Fruit fly (Drosophila melanogaster): ENCODE measurements around the gene GCC185.

The GCC185 gene

DNA sequence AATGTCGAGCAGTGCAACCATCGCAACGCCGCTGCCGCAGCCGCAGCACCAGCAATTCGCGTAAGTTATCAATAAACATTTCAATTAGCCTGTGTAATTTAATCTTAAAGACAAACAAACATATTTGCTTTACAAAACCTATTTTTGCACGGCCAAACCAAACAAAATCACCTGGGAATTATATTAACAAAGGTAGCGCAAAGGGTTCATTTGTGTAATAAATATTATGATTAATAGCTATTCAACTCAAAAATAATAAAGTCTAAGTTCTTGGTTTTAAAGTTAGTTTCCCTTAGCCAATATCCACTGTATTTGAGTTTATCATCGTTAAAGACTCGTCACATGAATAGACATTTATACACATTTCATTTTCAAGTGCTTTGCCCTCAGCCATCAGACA is 41.4 kb upstream of the GCC185 start (continued):
- TF ChIP-seq CrebB (tag; optimal IDR thresholded peaks at IDR 0.05) (no peak), CG8478 (optimal IDR thresholded peaks at IDR 0.05) (no peak), CG12236 (GFP tag; optimal IDR thresholded peaks at IDR 0.05) (no peak), aop (GFP tag; IDR thresholded peaks at IDR 0.05) (no peak), CG30403 (GFP tag; optimal IDR thresholded peaks at IDR 0.05) (peak; percentile 24), Sry-δ (GFP tag; optimal IDR thresholded peaks at IDR 0.05) (no peak), gfzf (GFP tag; optimal IDR thresholded peaks at IDR 0.05) (no peak), CG7963 (GFP tag; IDR thresholded peaks at IDR 0.05; ENCODE audit: partially characterized antibody) (no peak), run (tag; optimal IDR thresholded peaks at IDR 0.05) (no peak), CG7839 (tag; optimal IDR thresholded peaks at IDR 0.05) (peak; percentile 32), usp (GFP tag; optimal IDR thresholded peaks at IDR 0.05) (no peak), Bdp1 (GFP tag; optimal IDR thresholded peaks at IDR 0.05) (no peak), CG32772 (GFP tag; IDR thresholded peaks at IDR 0.05) (no peak), crp (GFP tag; optimal IDR thresholded peaks at IDR 0.05) (no peak), CG11456 (GFP tag; IDR thresholded peaks at IDR 0.05) (no peak), Fer2 (tag; optimal IDR thresholded peaks at IDR 0.05) (no peak), CG6813 (GFP tag; optimal IDR thresholded peaks at IDR 0.05) (no peak), CG11696 (GFP tag; IDR thresholded peaks at IDR 0.05) (no peak), Hr51 (GFP tag; optimal IDR thresholded peaks at IDR 0.05) (peak in 1 of 2 experiments; percentile 18), sob (GFP tag; IDR thresholded peaks at IDR 0.05) (no peak), CG5953 (GFP tag; IDR thresholded peaks at IDR 0.05) (no peak), CG7271 (tag; optimal IDR thresholded peaks at IDR 0.05) (no peak), kay (GFP tag; optimal IDR thresholded peaks at IDR 0.05) (no peak), sima (GFP tag; optimal IDR thresholded peaks at IDR 0.05) (no peak), wdn (GFP tag; IDR thresholded peaks at IDR 0.05) (no peak), bab2 (GFP tag; optimal IDR thresholded peaks at IDR 0.05) (no peak), fd64A (GFP tag; optimal IDR thresholded peaks at IDR 0.05) (no peak), TFAM (GFP tag; optimal IDR thresholded peaks at IDR 0.05) (no peak), Drgx (GFP tag; IDR thresholded peaks at IDR 0.05) (peak; percentile 64), ci (GFP tag; IDR thresholded peaks at IDR 0.05) (no peak), CG2712 (tag; optimal IDR thresholded peaks at IDR 0.05) (no peak), dm (GFP tag; optimal IDR thresholded peaks at IDR 0.05) (no peak), HmgZ (tag; optimal IDR thresholded peaks at IDR 0.05) (no peak), mam (GFP tag; optimal IDR thresholded peaks at IDR 0.05) (no peak), Med (GFP tag) (peak; percentile 80), CG10959 (GFP tag; IDR thresholded peaks at IDR 0.05) (no peak), Hmx (GFP tag; optimal IDR thresholded peaks at IDR 0.05) (no peak), CG8290 (GFP tag; optimal IDR thresholded peaks at IDR 0.05) (no peak), CG8290 (tag; optimal IDR thresholded peaks at IDR 0.05) (no peak), Atf6 (GFP tag; IDR thresholded peaks at IDR 0.05) (peak; percentile 59; the same call in 1 of the 2 replicates), hb (GFP tag; IDR thresholded peaks at IDR 0.05; ENCODE audit: partially characterized antibody) (no peak), Sry-β (GFP tag; optimal IDR thresholded peaks at IDR 0.05) (no peak), Atf3 (GFP tag; optimal IDR thresholded peaks at IDR 0.05) (no peak), MBD-R2 (GFP tag; IDR thresholded peaks at IDR 0.05) (no peak), lov (optimal IDR thresholded peaks at IDR 0.05) (no peak), lov (GFP tag; IDR thresholded peaks at IDR 0.05) (no peak), CG18764 (GFP tag; optimal IDR thresholded peaks at IDR 0.05) (no peak), CG6689 (GFP tag; IDR thresholded peaks at IDR 0.05) (no peak), CG18476 (GFP tag; optimal IDR thresholded peaks at IDR 0.05) (no peak), Kr (GFP tag; optimal IDR thresholded peaks at IDR 0.05) (no peak), Poxn (GFP tag; IDR thresholded peaks at IDR 0.05) (no peak), B-H2 (GFP tag; optimal IDR thresholded peaks at IDR 0.05) (no peak), Hand (GFP tag; optimal IDR thresholded peaks at IDR 0.05) (no peak), Sox102F (GFP tag; optimal IDR thresholded peaks at IDR 0.05) (peak; percentile 16)

All from whole organism, embryonic.